Worm (Caenorhabditis elegans) whole organism, L1 larva: ENCODE results near the gene attf-2.

Experiments
- ama-1 ChIP-seq: fragments of 150-350 bp; optimal IDR thresholded peaks from 2 replicates; lab custom pipeline; 2014
- egl-27 ChIP-seq, 2 experiments: fragments of 150-350 bp in 1 of 2; sonication (generic microtip); optimal IDR thresholded peaks; 3 replicates each; lab custom pipeline; 2017 to 2018; ENCODE audit warnings: missing biosample characterization in 2 of 2, missing genetic modification characterization in 2 of 2, missing genetic modification reagents in 2 of 2
- hlh-17 ChIP-seq: fragments of 200-800 bp; sonication (Bioruptor generic); optimal IDR thresholded peaks from 2 replicates; lab custom pipeline; 2018; ENCODE audit warnings: missing genetic modification characterization, mild to moderate bottlenecking, missing compliant biosample characterization, moderate library complexity, borderline replicate concordance
- lsy-2 ChIP-seq, 2 experiments: fragments of 150-350 bp; optimal IDR thresholded peaks; 2 replicates each; lab custom pipeline; 2014; ENCODE audit warnings: missing biosample characterization in 2 of 2, missing genetic modification characterization in 2 of 2
- mef-2 ChIP-seq: fragments of 150-350 bp; optimal IDR thresholded peaks from 2 replicates; lab custom pipeline; 2014; ENCODE audit warnings: missing biosample characterization, missing genetic modification characterization
- mep-1 ChIP-seq: fragments of 150-350 bp; optimal IDR thresholded peaks from 2 replicates; lab custom pipeline; 2014; ENCODE audit warnings: missing biosample characterization, missing genetic modification characterization
- nhr-11 ChIP-seq: fragments of 150-350 bp; optimal IDR thresholded peaks from 2 replicates; lab custom pipeline; 2014; ENCODE audit warnings: missing biosample characterization, missing genetic modification characterization
- nhr-12 ChIP-seq: sonication (generic microtip); optimal IDR thresholded peaks from 2 replicates; lab custom pipeline; 2017; ENCODE audit warnings: missing biosample characterization, missing genetic modification characterization
- nhr-237 ChIP-seq: fragments of 150-350 bp; optimal IDR thresholded peaks from 2 replicates; lab custom pipeline; 2014; ENCODE audit warnings: missing biosample characterization, missing genetic modification characterization
- skn-1 ChIP-seq: fragments of 150-350 bp; optimal IDR thresholded peaks from 2 replicates; lab custom pipeline; 2014; ENCODE audit warnings: missing biosample characterization, missing genetic modification characterization
- snpc-4 ChIP-seq: fragments of 150-350 bp; optimal IDR thresholded peaks from 2 replicates; lab custom pipeline; 2014; ENCODE audit warnings: missing biosample characterization, missing genetic modification characterization
- sox-4 ChIP-seq: sonication (generic microtip); optimal IDR thresholded peaks from 2 replicates; lab custom pipeline; 2016; ENCODE audit warnings: missing genetic modification characterization, missing compliant biosample characterization
- tbx-2 ChIP-seq: sonication (generic microtip); optimal IDR thresholded peaks from 2 replicates; lab custom pipeline; 2016; ENCODE audit warnings: missing genetic modification characterization, missing compliant biosample characterization
- unc-62 ChIP-seq: fragments of 150-350 bp; optimal IDR thresholded peaks from 2 replicates; lab custom pipeline; 2014; ENCODE audit warnings: missing biosample characterization, missing genetic modification reagents, missing genetic modification characterization

DNA sequence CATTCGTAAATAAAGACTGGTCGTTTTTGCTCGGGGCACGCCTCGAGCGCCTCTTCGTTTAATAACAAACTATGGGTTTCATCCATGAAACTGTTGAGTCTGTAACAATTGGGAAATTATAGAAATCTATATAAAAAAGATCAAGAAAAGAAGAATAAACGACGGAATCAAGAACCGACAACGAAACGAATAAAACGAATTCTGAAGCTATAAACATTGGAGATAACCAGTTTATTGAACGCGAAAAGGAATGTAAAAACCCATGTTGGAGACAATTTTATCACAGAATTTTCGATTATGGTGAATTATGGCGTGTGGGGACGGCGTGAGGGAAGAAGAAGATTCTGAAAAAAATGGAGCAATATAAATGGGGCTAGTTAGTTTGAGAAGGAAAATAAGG, 18.9 kb upstream of the attf-2 start, which contains the start of gene soap-1:
- TF ChIP-seq tbx-2 (no peak), ama-1 (no peak), nhr-237 (tag; lab: Kevin White, UChicago) (no peak), nhr-12 (tag; lab: Kevin White, UChicago) (no peak), sox-4 (no peak), lsy-2 (tag; optimal IDR thresholded peaks at IDR 0.05; lab: Kevin White, UChicago) (no peak), nhr-11 (tag; lab: Kevin White, UChicago) (no peak), skn-1 (tag; lab: Kevin White, UChicago) (no peak), unc-62 (GFP tag; lab: Kevin White, UChicago) (no peak), mef-2 (tag; lab: Kevin White, UChicago) (no peak), egl-27 (tag; optimal IDR thresholded peaks at IDR 0.05; lab: Kevin White, UChicago) (no peak), mep-1 (tag; lab: Kevin White, UChicago) (no peak), snpc-4 (tag; lab: Kevin White, UChicago) (no peak), hlh-17 (GFP tag; lab: Kevin White, UChicago) (no peak)
